Worm (Caenorhabditis elegans): ENCODE data around the gene ZK945.4.
A peak's percentile ranks its signal among the peaks of the same experiment; 100 is the strongest.

ZK945.4 gene

DNA sequence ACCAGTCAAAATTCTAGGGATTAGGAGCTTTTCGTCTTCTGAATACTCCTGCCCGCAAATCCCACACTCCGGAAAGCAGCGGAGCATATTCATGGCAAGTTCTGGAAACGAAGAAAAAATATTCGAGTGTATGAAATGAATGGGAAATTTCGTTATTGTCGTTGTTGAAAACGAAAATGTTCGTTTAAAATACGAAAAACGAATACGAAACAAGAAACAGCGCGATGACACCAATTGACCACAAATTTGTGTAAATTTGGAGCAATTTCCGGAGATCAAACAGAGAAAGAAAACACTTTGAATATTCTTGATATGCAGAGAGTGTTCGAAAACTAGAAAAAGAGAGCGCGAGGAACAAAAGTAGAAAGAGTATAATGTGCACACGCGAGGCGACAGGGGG, at the start of gene ZK945.4:
TSS of gene ZK945.4 (minus strand) at position 101 of the 400 bp plus-strand sequence.
- no peak for TF ChIP-seq lir-3 (tag; optimal IDR thresholded peaks at IDR 0.05; ENCODE audit: poor library complexity)
- no peak for TF ChIP-seq ztf-11 (tag; optimal IDR thresholded peaks at IDR 0.05)
- TF ChIP-seq nhr-77 (tag; optimal IDR thresholded peaks at IDR 0.05), result no peak
- no peak for TF ChIP-seq pax-3 (tag; optimal IDR thresholded peaks at IDR 0.05)
- TF ChIP-seq unc-98 (GFP tag; IDR thresholded peaks at IDR 0.05), result no peak
- TF ChIP-seq fos-1 (tag; optimal IDR thresholded peaks at IDR 0.05), result no peak
- TF ChIP-seq lin-39 (tag; optimal IDR thresholded peaks at IDR 0.05), result no peak
- TF ChIP-seq zip-4 (GFP tag; optimal IDR thresholded peaks at IDR 0.05), result no peak
- TF ChIP-seq aha-1 (tag; optimal IDR thresholded peaks at IDR 0.05), result no peak
- TF ChIP-seq ceh-63 (GFP tag; optimal IDR thresholded peaks at IDR 0.05), result no peak
- no peak for TF ChIP-seq mef-2 (tag; optimal IDR thresholded peaks at IDR 0.05)
- no peak for TF ChIP-seq ztf-4 (tag; optimal IDR thresholded peaks at IDR 0.05)
- no peak for TF ChIP-seq unc-30 (tag; optimal IDR thresholded peaks at IDR 0.05)
- TF ChIP-seq rnt-1 (tag; optimal IDR thresholded peaks at IDR 0.05), result no peak
- TF ChIP-seq lin-35 (GFP tag; optimal IDR thresholded peaks at IDR 0.05), result no peak
- TF ChIP-seq alr-1 (tag; optimal IDR thresholded peaks at IDR 0.05; ENCODE audit: borderline replicate concordance), result no peak
- no peak for TF ChIP-seq ceh-8 (GFP tag; optimal IDR thresholded peaks at IDR 0.05)
- no peak for TF ChIP-seq dpl-1 (GFP tag; optimal IDR thresholded peaks at IDR 0.05)
- no peak for TF ChIP-seq egl-27 (tag; optimal IDR thresholded peaks at IDR 0.05)

DNA sequence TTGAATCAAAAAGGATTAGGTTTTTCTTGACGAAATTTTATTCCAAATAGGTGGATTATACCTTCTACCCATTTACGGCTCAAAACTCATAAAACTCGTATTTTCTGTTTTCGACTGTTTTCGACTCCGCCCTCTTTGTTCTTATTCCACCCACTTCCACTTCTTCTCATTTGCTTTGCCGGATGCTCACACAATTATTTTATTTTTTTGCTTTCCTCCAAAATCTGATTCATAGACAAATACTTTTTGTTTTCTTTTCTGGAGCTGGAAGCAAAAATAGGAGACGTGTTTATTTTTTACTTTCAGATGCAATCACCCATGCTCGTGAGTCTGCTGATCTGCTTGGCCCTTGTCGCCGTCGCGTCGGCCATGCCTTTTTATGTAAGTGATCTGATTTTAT, 49.6 kb upstream of the ZK945.4 start, which contains the start of gene nlp-63:
TSS of gene nlp-63 (plus strand) at position 301 of the 400 bp plus-strand sequence.
- no peak for TF ChIP-seq lir-3 (tag; optimal IDR thresholded peaks at IDR 0.05; ENCODE audit: poor library complexity)
- no peak for TF ChIP-seq tlp-1 (tag; optimal IDR thresholded peaks at IDR 0.05)
- TF ChIP-seq hlh-4 (tag; optimal IDR thresholded peaks at IDR 0.05), result no peak
- no peak for TF ChIP-seq lsy-2 (tag; optimal IDR thresholded peaks at IDR 0.05)
- TF ChIP-seq rnt-1 (tag; optimal IDR thresholded peaks at IDR 0.05), result no peak
- no peak for TF ChIP-seq aly-2 (tag; optimal IDR thresholded peaks at IDR 0.05)

DNA sequence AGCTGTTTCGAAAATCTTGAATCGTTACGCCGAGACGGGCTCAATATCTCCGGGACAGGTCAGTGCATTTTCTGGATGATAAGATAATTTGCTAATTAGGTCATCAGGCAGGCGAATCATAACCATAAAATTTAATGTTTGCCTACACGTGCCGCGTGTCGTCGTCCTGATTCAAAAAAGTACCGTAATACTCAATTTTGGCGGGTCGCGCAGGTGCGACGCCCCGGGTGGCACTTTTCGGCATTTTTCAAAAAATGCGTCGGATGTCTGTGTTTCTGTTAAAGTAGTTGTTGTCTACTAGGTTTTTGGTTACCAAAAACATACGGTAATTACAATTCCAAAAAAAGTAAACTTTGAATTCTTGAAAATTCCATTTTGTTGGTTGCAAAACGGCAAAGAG, 42.0 kb upstream of the ZK945.4 start:
- TF ChIP-seq efl-1 (optimal IDR thresholded peaks at IDR 0.05) (no peak), efl-1 (GFP tag; optimal IDR thresholded peaks at IDR 0.05 in 1 of 2) (peak in 1 of 2 experiments; percentile 49), pqm-1 (tag; optimal IDR thresholded peaks at IDR 0.05) (no peak), lsy-2 (tag; optimal IDR thresholded peaks at IDR 0.05) (peak in 1 of 2 experiments; percentile 47), nhr-85 (tag) (peak; percentile 64), ceh-82 (tag; optimal IDR thresholded peaks at IDR 0.05) (no peak), vab-15 (tag; optimal IDR thresholded peaks at IDR 0.05) (peak; percentile 60)

- TF ChIP-seq lin-13 (GFP tag; optimal IDR thresholded peaks at IDR 0.05) (no peak), lin-14 (GFP tag; optimal IDR thresholded peaks at IDR 0.05) (peak; percentile 12), lsy-2 (tag; optimal IDR thresholded peaks at IDR 0.05) (peak in 1 of 2 experiments; percentile 69), nhr-85 (tag) (peak; percentile 87)
Observed at ce11 chrII:10146488-10146887, 41.0 kb upstream of the ZK945.4 start, which contains the start of gene pax-3. Gene pax-3 (plus strand): TSS chrII:10146570.

DNA sequence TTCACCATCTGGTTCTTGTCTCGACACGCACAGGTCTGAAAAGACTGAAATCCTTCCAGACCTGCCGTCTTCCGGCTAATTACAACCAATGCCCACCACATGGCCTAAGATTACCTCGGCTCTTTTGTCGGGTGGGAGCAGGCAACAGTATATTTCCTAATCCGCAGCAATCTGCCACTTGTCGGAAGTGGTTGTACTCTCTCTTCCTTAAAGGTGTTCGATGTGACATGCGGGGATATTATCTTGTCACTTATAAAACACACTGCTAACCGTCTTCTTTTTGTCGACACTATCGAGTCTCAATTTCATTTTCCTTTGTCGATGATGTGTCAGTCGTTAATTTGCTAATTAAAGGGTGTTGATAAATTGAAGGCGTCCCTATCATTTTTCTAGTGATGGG, 38.6 kb upstream of the ZK945.4 start, which contains the start of gene F27E5.3:
TSS of gene F27E5.3 (minus strand) at position 101 of the 400 bp plus-strand sequence.
- TF ChIP-seq aly-2 (tag; optimal IDR thresholded peaks at IDR 0.05), result no peak
- no peak for TF ChIP-seq snpc-4 (tag; optimal IDR thresholded peaks at IDR 0.05)
- no peak for TF ChIP-seq aha-1 (tag; optimal IDR thresholded peaks at IDR 0.05)
- no peak for TF ChIP-seq blmp-1 (tag; optimal IDR thresholded peaks at IDR 0.05)
- no peak for TF ChIP-seq pag-3 (tag; optimal IDR thresholded peaks at IDR 0.05; ENCODE audit: borderline replicate concordance, insufficient read depth)
- no peak for TF ChIP-seq lir-3 (tag; optimal IDR thresholded peaks at IDR 0.05; ENCODE audit: poor library complexity)
- TF ChIP-seq fos-1 (tag; optimal IDR thresholded peaks at IDR 0.05), result no peak
- TF ChIP-seq nhr-47 (tag; optimal IDR thresholded peaks at IDR 0.05), result no peak
- no peak for TF ChIP-seq nhr-28 (tag; optimal IDR thresholded peaks at IDR 0.05)
- no peak for TF ChIP-seq pqm-1 (tag; optimal IDR thresholded peaks at IDR 0.05)
- no peak for TF ChIP-seq ets-5 (GFP tag; IDR thresholded peaks at IDR 0.05)
- TF ChIP-seq unc-30 (tag; optimal IDR thresholded peaks at IDR 0.05), result no peak
